Worm (Caenorhabditis elegans): ENCODE measurements around the gene D2096.10.

The D2096.10 gene

DNA sequence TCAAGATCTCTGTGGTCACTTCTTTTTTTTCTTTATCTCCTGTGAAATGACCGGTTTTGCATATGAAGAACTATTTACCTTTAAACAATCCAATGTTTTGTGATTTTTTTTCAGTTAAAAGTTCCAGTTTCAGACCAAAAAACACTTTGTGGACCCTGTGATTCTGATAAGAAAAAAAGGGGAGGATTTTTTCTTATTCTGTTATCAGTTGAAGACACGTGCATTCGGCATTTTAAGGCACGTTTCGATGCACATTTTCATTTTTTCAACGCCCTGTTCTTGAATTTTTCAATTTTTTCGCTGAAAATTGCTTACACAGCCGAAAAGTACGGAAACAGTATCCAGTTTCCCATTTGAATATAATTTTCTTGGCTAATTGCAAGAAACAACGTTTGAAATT is 22.7 kb downstream of the D2096.10 start, which contains the start of gene aagr-1 (continued):
- TF ChIP-seq hlh-30 (tag; optimal IDR thresholded peaks at IDR 0.05; ENCODE audit: insufficient read depth) (peak; percentile 41), mep-1 (tag; optimal IDR thresholded peaks at IDR 0.05) (no peak), Y48G9A.11 (GFP tag; IDR thresholded peaks at IDR 0.05) (no peak), zfp-3 (GFP tag; conservative IDR thresholded peaks at IDR 0.05) (no peak), pqm-1 (tag; optimal IDR thresholded peaks at IDR 0.05) (peak; percentile 34), gei-8 (GFP tag; optimal IDR thresholded peaks at IDR 0.05) (no peak), lir-3 (tag; optimal IDR thresholded peaks at IDR 0.05) (no peak), snpc-4 (tag; optimal IDR thresholded peaks at IDR 0.05) (no peak)

DNA sequence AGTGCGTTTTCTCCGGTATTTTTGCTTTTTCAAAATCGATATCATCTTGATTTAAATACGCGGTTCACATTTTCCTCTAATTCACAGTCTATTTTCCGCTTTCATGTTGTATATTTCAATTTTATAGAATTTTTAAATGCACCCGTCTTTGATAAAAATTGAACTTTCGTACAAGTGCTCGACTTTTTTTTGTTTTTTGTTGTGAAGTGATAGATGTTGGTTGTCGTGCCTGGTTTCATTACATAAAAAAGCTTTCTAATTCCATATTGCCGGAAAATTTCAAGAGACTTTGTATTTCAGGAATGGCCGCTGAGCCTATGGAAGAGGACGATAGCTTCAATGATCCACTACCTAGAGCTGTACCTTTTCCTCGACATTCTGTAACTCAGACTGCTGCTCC is 25.9 kb downstream of the D2096.10 start, which contains the start of gene D2096.12:
Gene D2096.12 (plus strand): TSS at position 301 of the 400 bp plus-strand sequence.
- TF ChIP-seq nhr-25 (tag; optimal IDR thresholded peaks at IDR 0.05; ENCODE audit: borderline replicate concordance, insufficient read depth) (no peak), nhr-11 (tag; optimal IDR thresholded peaks at IDR 0.05) (no peak)

DNA sequence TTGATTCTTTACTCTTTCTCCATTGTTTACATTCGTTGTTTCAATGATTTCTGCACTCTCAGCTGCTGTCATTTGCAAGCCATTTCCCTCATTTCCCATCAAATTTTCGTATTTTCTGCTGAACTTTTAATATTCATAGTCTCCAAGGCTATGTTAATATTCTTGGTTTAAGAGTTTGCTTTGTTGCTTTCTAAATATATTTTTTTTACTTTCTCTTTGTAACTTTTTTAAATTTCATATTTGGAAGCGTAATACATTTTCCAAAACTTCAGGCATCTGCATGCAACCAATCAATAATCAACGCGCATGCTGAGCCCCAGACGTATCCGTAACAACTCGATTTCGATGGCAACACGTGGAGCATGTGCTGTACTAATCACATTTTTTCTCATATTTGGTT is 28.2 kb downstream of the D2096.10 start, which contains the start of gene sqv-1:
Gene sqv-1 (plus strand): TSS at position 301 of the 400 bp plus-strand sequence.
- no peak for TF ChIP-seq daf-16 (GFP tag; optimal IDR thresholded peaks at IDR 0.05)
- peak; percentile 33 for TF ChIP-seq daf-16 (tag; optimal IDR thresholded peaks at IDR 0.05)
- no peak for TF ChIP-seq snpc-4 (tag; optimal IDR thresholded peaks at IDR 0.05)

DNA sequence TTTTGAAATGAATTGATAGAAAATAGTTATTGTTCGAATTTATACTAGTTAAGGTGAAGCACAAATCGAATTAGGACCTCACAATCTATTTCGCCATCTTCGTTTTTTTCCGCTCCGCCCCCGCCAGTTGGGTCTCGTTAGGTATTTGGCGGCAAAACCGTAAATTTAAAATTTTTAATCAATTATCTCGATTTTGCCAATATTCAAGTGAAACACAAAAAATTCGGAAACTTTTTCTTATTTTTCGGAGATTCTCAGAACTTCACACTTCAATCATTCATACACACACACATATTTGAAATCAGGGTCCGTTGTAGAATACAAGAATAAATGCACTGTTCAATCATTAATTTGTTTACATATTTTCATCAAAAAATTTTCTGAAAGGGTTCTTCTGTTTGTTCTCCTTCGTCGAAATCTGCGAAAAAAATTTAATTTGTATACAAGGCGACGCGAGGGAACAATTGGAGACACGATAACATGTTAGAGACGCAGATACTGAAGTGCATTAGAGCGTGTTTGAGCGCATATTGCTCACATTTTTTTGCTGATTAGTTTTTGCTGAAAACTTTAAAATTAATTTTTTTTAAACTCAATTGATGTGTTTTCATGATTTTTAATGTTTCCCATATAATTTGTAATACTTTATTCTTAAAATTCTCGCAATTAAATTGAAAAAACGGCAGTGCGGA is 29.2 kb downstream of the D2096.10 start, which contains the start of gene D2096.5:
Gene D2096.5 (minus strand): TSS at position 51 of the 692 bp plus-strand sequence.
- TF ChIP-seq nhr-28 (tag; optimal IDR thresholded peaks at IDR 0.05) (peak; percentile 29), snpc-1.2 (GFP tag; IDR thresholded peaks at IDR 0.05) (no peak), zip-11 (GFP tag; IDR thresholded peaks at IDR 0.05) (no peak), nhr-10 (tag; optimal IDR thresholded peaks at IDR 0.05) (no peak), php-3 (GFP tag; IDR thresholded peaks at IDR 0.05) (no peak), pha-4 (GFP tag; IDR thresholded peaks at IDR 0.05) (no peak), pha-4 (tag; optimal IDR thresholded peaks at IDR 0.05) (peak; percentile 29), zip-2 (tag; optimal IDR thresholded peaks at IDR 0.05) (no peak), hmg-1.1 (GFP tag; IDR thresholded peaks at IDR 0.05) (no peak), unc-62 (GFP tag; optimal IDR thresholded peaks at IDR 0.05 in 1 of 2) (no peak), unc-62 (tag; optimal IDR thresholded peaks at IDR 0.05) (no peak), daf-16 (GFP tag; optimal IDR thresholded peaks at IDR 0.05) (no peak), daf-16 (tag; optimal IDR thresholded peaks at IDR 0.05) (peak; percentile 44), snpc-4 (tag; optimal IDR thresholded peaks at IDR 0.05) (no peak), nhr-77 (tag; optimal IDR thresholded peaks at IDR 0.05) (no peak)

DNA sequence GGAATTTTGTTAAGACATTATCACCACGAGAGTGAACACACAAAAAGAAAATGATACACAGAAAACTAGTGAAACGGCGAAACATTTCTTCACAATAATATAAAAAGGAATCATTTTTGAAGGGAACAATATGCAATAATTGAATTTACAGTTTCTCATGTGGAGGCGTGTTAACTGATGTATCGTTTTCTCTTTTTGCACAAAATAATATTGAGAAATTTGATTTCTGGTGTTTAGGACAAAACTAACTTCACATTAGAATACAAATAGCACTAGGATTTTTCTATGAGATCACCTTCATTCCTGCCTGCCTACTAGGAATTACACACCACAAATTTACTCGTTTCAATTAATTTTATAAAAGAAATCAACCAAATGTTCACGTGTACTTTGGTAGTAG is 30.5 kb downstream of the D2096.10 start, which contains the start of gene D2096.13:
Gene D2096.13 (minus strand): TSS at position 101 of the 400 bp plus-strand sequence.
- TF ChIP-seq aha-1 (tag), result peak; percentile 35
- no peak for TF ChIP-seq zfp-2 (tag; optimal IDR thresholded peaks at IDR 0.05)

DNA sequence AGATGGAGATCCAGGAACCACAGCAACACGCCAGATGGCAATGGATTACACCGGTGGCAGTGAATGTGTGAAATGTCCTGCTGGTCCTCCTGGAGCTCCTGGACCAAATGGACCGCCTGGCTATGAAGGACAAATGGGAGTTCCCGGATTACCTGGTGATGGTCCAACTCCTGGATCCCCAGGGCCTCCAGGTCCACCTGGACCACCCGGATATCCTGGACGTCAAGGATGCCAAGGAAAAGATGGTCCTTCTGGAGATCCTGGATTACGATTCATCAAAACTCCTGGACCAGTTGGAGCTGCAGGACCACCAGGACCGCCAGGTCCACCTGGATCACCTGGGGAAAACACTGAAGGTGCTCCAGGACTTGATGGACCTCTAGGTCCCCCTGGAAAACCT is 31.7 kb downstream of the D2096.10 start:
- TF ChIP-seq nhr-237 (tag; optimal IDR thresholded peaks at IDR 0.05), result no peak
- TF ChIP-seq daf-16 (GFP tag; optimal IDR thresholded peaks at IDR 0.05), result no peak
- TF ChIP-seq daf-16 (tag; optimal IDR thresholded peaks at IDR 0.05), result no peak
- TF ChIP-seq attf-4 (tag; optimal IDR thresholded peaks at IDR 0.05), result no peak
- TF ChIP-seq dmd-8 (GFP tag; IDR thresholded peaks at IDR 0.05), result no peak
- no peak for TF ChIP-seq ama-1 (optimal IDR thresholded peaks at IDR 0.05)
- peak; percentile 76; the same call in 1 of the 2 replicates for TF ChIP-seq set-16 (GFP tag; IDR thresholded peaks at IDR 0.05)
- TF ChIP-seq sdz-12 (GFP tag; optimal IDR thresholded peaks at IDR 0.05), result no peak

Measured in whole organism, L4 larva.